Fruit fly (Drosophila melanogaster) whole organism, wandering third instar larva: Measurements from ENCODE around the gene msk.

Experiments
- Abd-B ChIP-seq: fragments of >200 bp; optimal IDR thresholded peaks from 2 replicates; lab custom pipeline; 2017; ENCODE audit warnings: missing biosample characterization, missing genetic modification characterization
- CG32264 ChIP-seq: fragments of 200-800 bp; sonication (Bioruptor generic); optimal IDR thresholded peaks from 2 replicates; lab custom pipeline; 2016; ENCODE audit warnings: missing biosample characterization, missing genetic modification characterization
- CG9705 ChIP-seq: fragments of 200-800 bp; sonication (Bioruptor generic); optimal IDR thresholded peaks from 2 replicates; lab custom pipeline; 2018; ENCODE audit warnings: missing biosample characterization, mild to moderate bottlenecking, missing genetic modification characterization
- CrebA ChIP-seq: fragments of 200-800 bp; sonication (Bioruptor generic); optimal IDR thresholded peaks from 2 replicates; lab custom pipeline; 2016; ENCODE audit warnings: missing biosample characterization, mild to moderate bottlenecking, missing genetic modification characterization, borderline replicate concordance
- Dfd ChIP-seq: fragments of >200 bp; optimal IDR thresholded peaks from 2 replicates; lab custom pipeline; 2017; ENCODE audit warnings: missing biosample characterization, missing genetic modification characterization
- Dif ChIP-seq: fragments of 200-275, 200-300 bp; sonication (Bioruptor generic); optimal IDR thresholded peaks from 2 replicates; lab custom pipeline; 2018; ENCODE audit warnings: missing biosample characterization, missing genetic modification characterization; ENCODE audit not compliant: partially characterized antibody
- GATAd ChIP-seq: sonication (Bioruptor generic); optimal IDR thresholded peaks from 2 replicates; lab custom pipeline; 2016; ENCODE audit warnings: missing biosample characterization, missing genetic modification characterization
- HLH106 ChIP-seq: fragments of 200-800 bp; optimal IDR thresholded peaks from 3 replicates; lab custom pipeline; 2019; ENCODE audit warnings: missing biosample characterization, mild to moderate bottlenecking, missing genetic modification characterization, moderate library complexity
- Hr78 ChIP-seq: fragments of >200 bp; optimal IDR thresholded peaks from 2 replicates; lab custom pipeline; 2017; ENCODE audit warnings: missing biosample characterization, missing genetic modification characterization
- Hr83 ChIP-seq: fragments of 200-300 bp; sonication (Bioruptor generic); optimal IDR thresholded peaks from 2 replicates; lab custom pipeline; 2016; ENCODE audit warnings: missing biosample characterization, mild to moderate bottlenecking, missing genetic modification characterization, moderate library complexity; ENCODE audit not compliant: poor library complexity, severe bottlenecking
- Jra ChIP-seq: sonication (Bioruptor generic); optimal IDR thresholded peaks from 2 replicates; lab custom pipeline; 2016; ENCODE audit warnings: missing biosample characterization, missing genetic modification characterization
- Mio ChIP-seq: sonication (Bioruptor generic); optimal IDR thresholded peaks from 2 replicates; lab custom pipeline; 2016; ENCODE audit warnings: missing biosample characterization, missing genetic modification characterization
- Myc ChIP-seq: fragments of >200 bp; optimal IDR thresholded peaks from 2 replicates; lab custom pipeline; 2017
- N ChIP-seq: fragments of >200 bp; optimal IDR thresholded peaks from 2 replicates; lab custom pipeline; 2018; ENCODE audit warnings: missing biosample characterization, missing external identifiers, missing genetic modification characterization
- OdsH ChIP-seq: fragments of 200-800 bp; sonication (Bioruptor generic); optimal IDR thresholded peaks from 2 replicates; lab custom pipeline; 2016; ENCODE audit warnings: missing biosample characterization, mild to moderate bottlenecking, missing genetic modification characterization
- Rel ChIP-seq, 2 experiments: fragments of 200-800 bp; sonication (Bioruptor generic) in 1 of 2; optimal IDR thresholded peaks; 2 replicates in 1 of 2; 3 replicates in 1 of 2; lab custom pipeline; 2016 to 2019; ENCODE audit warnings: mild to moderate bottlenecking in 2 of 2, missing biosample characterization in 2 of 2, missing genetic modification characterization in 2 of 2, moderate library complexity in 1 of 2
- Sp1 ChIP-seq: fragments of 200-800 bp; sonication (Bioruptor generic); optimal IDR thresholded peaks from 3 replicates; lab custom pipeline; 2019; ENCODE audit warnings: missing biosample characterization, mild to moderate bottlenecking, missing genetic modification characterization, moderate library complexity
- Vsx2 ChIP-seq: fragments of 200-300, 225-300 bp; sonication (Bioruptor generic); optimal IDR thresholded peaks from 2 replicates; lab custom pipeline; 2018; ENCODE audit warnings: missing biosample characterization, missing genetic modification characterization; ENCODE audit not compliant: partially characterized antibody
- brk ChIP-seq: fragments of 200-800 bp; sonication (Bioruptor generic); optimal IDR thresholded peaks from 2 replicates; lab custom pipeline; 2016; ENCODE audit warnings: missing biosample characterization, mild to moderate bottlenecking, missing genetic modification characterization
- dl ChIP-seq, 2 experiments: fragments of 175-275, 200-275 bp in 1 of 2; fragments of 200-275 bp in 1 of 2; sonication (Bioruptor generic); optimal IDR thresholded peaks; lab custom pipeline; 2018; ENCODE audit warnings: mild to moderate bottlenecking in 2 of 2, missing biosample characterization in 2 of 2, missing genetic modification characterization in 2 of 2, moderate library complexity in 2 of 2; ENCODE audit not compliant: partially characterized antibody in 2 of 2, insufficient read depth in 1 of 2
- dmrt93B ChIP-seq: fragments of 200-800 bp; sonication (Bioruptor generic); optimal IDR thresholded peaks from 2 replicates; lab custom pipeline; 2018; ENCODE audit warnings: missing biosample characterization, mild to moderate bottlenecking, missing genetic modification characterization
- dsf ChIP-seq: sonication (Bioruptor generic); optimal IDR thresholded peaks from 2 replicates; lab custom pipeline; 2016; ENCODE audit warnings: missing biosample characterization, missing genetic modification characterization, borderline replicate concordance
- ey ChIP-seq: fragments of 200-800 bp; sonication (Bioruptor generic); optimal IDR thresholded peaks from 2 replicates; lab custom pipeline; 2016; ENCODE audit warnings: missing biosample characterization, missing genetic modification characterization
- foxo ChIP-seq, 2 experiments: fragments of 200-800 bp; sonication (Bioruptor generic); optimal IDR thresholded peaks; 2 replicates in 1 of 2; 3 replicates in 1 of 2; lab custom pipeline; 2016 to 2017; ENCODE audit warnings: missing biosample characterization in 2 of 2, missing genetic modification characterization in 2 of 2
- fru ChIP-seq: fragments of 200-800 bp; sonication (Bioruptor generic); optimal IDR thresholded peaks from 3 replicates; lab custom pipeline; 2016; ENCODE audit warnings: missing biosample characterization, mild to moderate bottlenecking, missing genetic modification characterization
- jim ChIP-seq: fragments of 175-275, 200-325 bp; sonication (Bioruptor generic); optimal IDR thresholded peaks from 2 replicates; lab custom pipeline; 2016; ENCODE audit warnings: missing biosample characterization, mild to moderate bottlenecking, missing genetic modification characterization
- lola ChIP-seq: fragments of >200 bp; optimal IDR thresholded peaks from 2 replicates; lab custom pipeline; 2017; ENCODE audit warnings: missing biosample characterization, missing genetic modification characterization
- pan ChIP-seq: fragments of >200 bp; optimal IDR thresholded peaks from 2 replicates; lab custom pipeline; 2017
- psq ChIP-seq: fragments of 200-800 bp; sonication (Bioruptor generic); optimal IDR thresholded peaks from 3 replicates; lab custom pipeline; 2017; ENCODE audit warnings: missing biosample characterization, mild to moderate bottlenecking, missing genetic modification characterization, moderate library complexity
- rgr ChIP-seq: fragments of 200-800 bp; sonication (Bioruptor generic); optimal IDR thresholded peaks from 3 replicates; lab custom pipeline; 2016; ENCODE audit warnings: missing biosample characterization, mild to moderate bottlenecking, missing genetic modification characterization
- sage ChIP-seq: fragments of 200-800 bp; sonication (Bioruptor generic); optimal IDR thresholded peaks from 2 replicates; lab custom pipeline; 2016; ENCODE audit warnings: missing biosample characterization, mild to moderate bottlenecking, missing genetic modification characterization
- sv ChIP-seq: fragments of 200-800 bp; sonication (Bioruptor generic); optimal IDR thresholded peaks from 3 replicates; lab custom pipeline; 2016; ENCODE audit warnings: missing biosample characterization, missing genetic modification characterization
- tai ChIP-seq: sonication (Bioruptor generic); optimal IDR thresholded peaks from 2 replicates; lab custom pipeline; 2016; ENCODE audit warnings: missing biosample characterization, missing genetic modification characterization
- usp ChIP-seq: fragments of >200 bp; optimal IDR thresholded peaks from 2 replicates; lab custom pipeline; 2017; ENCODE audit warnings: missing biosample characterization, missing genetic modification characterization
- woc ChIP-seq: sonication (Bioruptor generic); optimal IDR thresholded peaks from 2 replicates; lab custom pipeline; 2016; ENCODE audit warnings: missing biosample characterization, mild to moderate bottlenecking, missing genetic modification characterization

The msk gene

DNA sequence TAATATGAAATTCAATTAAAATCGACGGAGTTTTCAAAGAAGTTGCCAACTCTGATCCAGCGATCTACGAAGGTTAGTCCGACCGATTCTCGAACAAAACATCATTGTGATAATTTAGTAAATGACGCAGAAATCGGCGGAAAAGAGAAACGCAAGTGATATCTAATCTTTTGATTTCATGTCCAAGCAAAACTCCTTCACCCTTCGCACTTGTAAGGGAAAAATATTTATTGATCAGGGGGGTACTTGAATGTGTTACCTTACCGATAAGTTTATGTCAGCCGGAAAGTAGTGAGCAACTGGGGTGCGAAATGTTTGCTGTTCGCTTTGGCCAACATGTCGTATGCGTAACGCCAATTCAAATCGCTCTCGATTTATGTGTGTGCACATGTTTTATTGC, 18.9 kb upstream of the msk start:
- TF ChIP-seq tai, result no peak
- TF ChIP-seq ey (GFP tag; lab: Kevin White, UChicago), result no peak
- TF ChIP-seq sage (GFP tag; lab: Kevin White, UChicago), result no peak
- no peak for TF ChIP-seq CrebA (GFP tag; lab: Kevin White, UChicago)
- TF ChIP-seq HLH106 (tag; lab: Kevin White, UChicago), result no peak
- no peak for TF ChIP-seq Jra
- TF ChIP-seq sv (GFP tag; lab: Kevin White, UChicago), result no peak
- no peak for TF ChIP-seq fru (GFP tag; lab: Kevin White, UChicago)
- TF ChIP-seq N (GFP tag; lab: Kevin White, UChicago), result no peak
- TF ChIP-seq Rel (GFP tag; optimal IDR thresholded peaks at IDR 0.05; lab: Kevin White, UChicago), result no peak
- no peak for TF ChIP-seq Rel (tag; optimal IDR thresholded peaks at IDR 0.05; lab: Kevin White, UChicago)
- TF ChIP-seq Hr78 (GFP tag; lab: Kevin White, UChicago), result no peak
- TF ChIP-seq Dif (GFP tag; lab: Kevin White, UChicago), result no peak

DNA sequence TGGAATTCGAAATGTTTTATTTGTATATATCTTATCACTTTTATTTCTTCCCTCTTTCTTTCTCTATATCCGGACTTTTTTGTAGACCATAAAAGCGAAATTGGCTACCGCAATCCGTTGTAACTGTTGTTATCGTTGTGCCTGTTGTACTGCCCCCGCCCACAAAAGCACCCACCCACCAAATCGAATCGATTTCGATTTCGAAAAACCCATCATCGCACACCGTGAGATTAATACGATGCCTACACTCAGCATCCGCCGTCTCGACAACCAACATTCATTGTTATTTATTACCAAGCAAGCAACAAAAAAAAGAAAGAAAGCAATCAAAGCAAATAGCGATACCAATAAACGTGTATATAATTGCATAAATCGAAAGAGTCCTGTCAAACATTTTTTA, 7.8 kb upstream of the msk start:
- TF ChIP-seq CrebA (GFP tag; lab: Kevin White, UChicago) (no peak), Abd-B (no peak), tai (no peak), OdsH (GFP tag; lab: Kevin White, UChicago) (no peak), dmrt93B (GFP tag; lab: Kevin White, UChicago) (no peak), CG9705 (GFP tag; lab: Kevin White, UChicago) (no peak), Dfd (GFP tag; lab: Kevin White, UChicago) (no peak), CG32264 (GFP tag; lab: Kevin White, UChicago) (no peak), brk (GFP tag; lab: Kevin White, UChicago) (no peak), dsf (GFP tag; lab: Kevin White, UChicago) (no peak)

DNA sequence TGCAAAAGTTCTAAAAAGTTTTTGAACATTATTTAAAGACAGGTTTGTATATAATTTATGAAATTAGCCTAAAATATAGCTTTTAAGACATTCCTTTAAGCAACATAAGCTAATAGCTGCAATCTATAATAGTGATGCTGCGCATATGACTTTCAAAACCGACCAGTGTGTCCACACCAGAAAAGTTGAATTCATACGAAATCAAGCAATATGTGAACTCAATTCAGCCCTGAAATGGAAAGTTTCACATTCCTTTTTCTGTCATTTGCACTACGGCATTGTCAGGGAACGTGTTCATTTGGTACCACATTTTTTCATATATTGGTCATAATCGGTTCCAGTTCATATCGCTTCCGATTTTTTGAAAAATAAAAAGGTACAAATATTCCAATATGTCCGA, 7.1 kb upstream of the msk start, which contains the start of gene fan:
TSS of gene fan (plus strand) at position 247 of the 400 bp plus-strand sequence.
- TF ChIP-seq pan (lab: Kevin White, UChicago) (no peak), woc (GFP tag; lab: Kevin White, UChicago) (no peak), Dfd (GFP tag; lab: Kevin White, UChicago) (no peak), jim (GFP tag; lab: Kevin White, UChicago) (no peak), usp (no peak)

DNA sequence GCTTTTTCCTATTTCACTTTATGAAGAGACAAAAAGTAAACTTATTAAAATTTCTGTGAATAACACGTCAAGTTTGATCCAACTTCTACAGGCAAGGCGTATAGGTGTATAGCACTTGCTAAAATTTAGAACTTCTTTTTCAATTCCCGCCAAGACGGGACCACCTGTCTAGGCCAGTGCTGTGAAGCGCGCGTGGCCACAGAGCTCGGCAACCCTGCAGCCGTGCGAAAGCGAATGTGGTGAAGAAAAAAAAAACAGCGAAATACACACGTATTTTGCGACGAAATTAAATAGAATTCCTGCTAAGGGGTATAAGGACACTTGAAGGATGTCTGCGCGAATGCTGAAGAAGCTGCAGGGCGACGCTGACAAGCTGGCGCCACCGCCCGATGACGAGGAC, 5.8 kb upstream of the msk start, which contains the start of gene Nulp1:
TSS of gene Nulp1 (plus strand) at position 198 of the 400 bp plus-strand sequence.
- TF ChIP-seq woc (GFP tag; lab: Kevin White, UChicago) (no peak), Dif (GFP tag; lab: Kevin White, UChicago) (peak; percentile 31), psq (GFP tag; lab: Kevin White, UChicago) (peak; percentile 71), sv (GFP tag; lab: Kevin White, UChicago) (no peak), Hr83 (GFP tag; lab: Kevin White, UChicago) (peak; percentile 82), Vsx2 (no peak), rgr (GFP tag; lab: Kevin White, UChicago) (peak; percentile 63), ey (GFP tag; lab: Kevin White, UChicago) (peak; percentile 10), jim (GFP tag; lab: Kevin White, UChicago) (peak; percentile 51), foxo (GFP tag; optimal IDR thresholded peaks at IDR 0.05; lab: Kevin White, UChicago) (peak in 1 of 2 experiments; percentile 54), Myc (lab: Kevin White, UChicago) (peak; percentile 7), Rel (GFP tag; optimal IDR thresholded peaks at IDR 0.05; lab: Kevin White, UChicago) (no peak), Rel (tag; optimal IDR thresholded peaks at IDR 0.05; lab: Kevin White, UChicago) (peak; percentile 46), CrebA (GFP tag; lab: Kevin White, UChicago) (no peak)

DNA sequence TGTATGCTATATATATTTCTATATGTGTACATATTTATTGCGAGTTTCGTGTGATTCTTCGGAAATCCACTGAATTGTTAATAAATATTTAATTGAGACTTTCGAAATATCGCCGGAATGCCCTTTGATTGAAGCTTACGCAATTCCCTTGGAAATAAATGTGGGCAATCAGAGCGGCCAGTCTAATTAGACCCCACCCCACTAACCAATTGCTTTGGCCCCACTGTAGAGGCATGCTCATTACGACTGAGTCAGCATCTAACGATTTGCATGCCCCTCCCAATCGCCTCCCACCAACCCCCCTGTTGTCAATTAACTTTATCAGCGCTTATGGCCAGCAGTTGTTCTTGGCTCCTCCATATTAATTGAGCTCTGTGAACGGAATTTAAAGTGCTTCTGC, 830 bp downstream of the msk start:
- TF ChIP-seq N (GFP tag; lab: Kevin White, UChicago), result no peak
- TF ChIP-seq Jra, result no peak
- no peak for TF ChIP-seq pan (lab: Kevin White, UChicago)
- no peak for TF ChIP-seq jim (GFP tag; lab: Kevin White, UChicago)
- no peak for TF ChIP-seq Dif (GFP tag; lab: Kevin White, UChicago)
- no peak for TF ChIP-seq Sp1
- no peak for TF ChIP-seq tai
- no peak for TF ChIP-seq Mio (GFP tag; lab: Kevin White, UChicago)
- no peak for TF ChIP-seq dl (GFP tag; optimal IDR thresholded peaks at IDR 0.05; lab: Kevin White, UChicago; ENCODE audit: insufficient read depth in 1 of 2, partially characterized antibody in 2 of 2)
- no peak for TF ChIP-seq Vsx2
- no peak for TF ChIP-seq GATAd (GFP tag; lab: Kevin White, UChicago)
- TF ChIP-seq OdsH (GFP tag; lab: Kevin White, UChicago), result no peak
- no peak for TF ChIP-seq psq (GFP tag; lab: Kevin White, UChicago)
- TF ChIP-seq CrebA (GFP tag; lab: Kevin White, UChicago), result no peak
- no peak for TF ChIP-seq Hr83 (GFP tag; lab: Kevin White, UChicago)
- TF ChIP-seq fru (GFP tag; lab: Kevin White, UChicago), result no peak
- no peak for TF ChIP-seq lola (GFP tag; lab: Kevin White, UChicago)
